Fruit fly (Drosophila melanogaster) whole organism, embryonic: ENCODE results near the gene CG12768.
A peak's percentile ranks its signal among the peaks of the same experiment; 100 is the strongest.

Source experiments
- CG11093 ChIP-seq: fragments of 200-800 bp; sonication (Bioruptor generic); IDR thresholded peaks from 3 replicates; pipeline ENCODE4 v1.3.6; 2022; ENCODE audit warnings: missing biosample characterization, missing genetic modification characterization
- CG13775 ChIP-seq: fragments of 200-800 bp; sonication (Bioruptor generic); optimal IDR thresholded peaks from 3 replicates; lab custom pipeline; 2017; ENCODE audit warnings: missing biosample characterization, mild to moderate bottlenecking, missing genetic modification characterization
- CG15269 ChIP-seq: fragments of 200-800 bp; sonication (Bioruptor generic); optimal IDR thresholded peaks from 2 replicates; lab custom pipeline; 2018; ENCODE audit warnings: missing biosample characterization, mild to moderate bottlenecking, missing genetic modification characterization, moderate library complexity
- CG1529 ChIP-seq: fragments of 200-800 bp; sonication (Bioruptor generic); optimal IDR thresholded peaks from 3 replicates; lab custom pipeline; 2018; ENCODE audit warnings: missing biosample characterization, missing genetic modification characterization
- CG1647 ChIP-seq: fragments of 200-800 bp; sonication (Bioruptor generic); optimal IDR thresholded peaks from 3 replicates; lab custom pipeline; 2016; ENCODE audit warnings: missing biosample characterization, missing genetic modification characterization
- CG17568 ChIP-seq: fragments of 200-800 bp; sonication (Bioruptor generic); optimal IDR thresholded peaks from 2 replicates; lab custom pipeline; 2018; ENCODE audit warnings: missing biosample characterization, mild to moderate bottlenecking, missing genetic modification characterization, moderate library complexity
- CG17912 ChIP-seq: fragments of 200-800 bp; sonication (Bioruptor generic); optimal IDR thresholded peaks from 2 replicates; lab custom pipeline; 2018; ENCODE audit warnings: missing biosample characterization, mild to moderate bottlenecking, missing genetic modification characterization
- CG2120 ChIP-seq: fragments of 200-800 bp; sonication (Bioruptor generic); optimal IDR thresholded peaks from 3 replicates; lab custom pipeline; 2016; ENCODE audit warnings: missing biosample characterization, missing genetic modification characterization
- CG30020 ChIP-seq: fragments of 200-800 bp; optimal IDR thresholded peaks from 2 replicates; lab custom pipeline; 2019; ENCODE audit warnings: missing biosample characterization, mild to moderate bottlenecking, missing genetic modification characterization, moderate library complexity
- CG31224 ChIP-seq: fragments of 200-800 bp; sonication (Bioruptor generic); IDR thresholded peaks from 2 replicates; pipeline ENCODE4 v1.3.6; 2022; ENCODE audit warnings: missing biosample characterization, missing genetic modification characterization
- CG32772 ChIP-seq: fragments of 200-800 bp; sonication (Bioruptor generic); IDR thresholded peaks from 2 replicates; pipeline ENCODE4 v1.3.6; 2022; ENCODE audit warnings: missing biosample characterization, missing genetic modification characterization
- CG3407 ChIP-seq: fragments of 200-800 bp; sonication (Bioruptor generic); optimal IDR thresholded peaks from 2 replicates; lab custom pipeline; 2018; ENCODE audit warnings: missing biosample characterization, mild to moderate bottlenecking, missing genetic modification characterization
- CG34224 ChIP-seq: fragments of 200-800 bp; sonication (Bioruptor generic); IDR thresholded peaks from 3 replicates; pipeline ENCODE4 v1.3.6; 2022; ENCODE audit warnings: missing biosample characterization, missing genetic modification characterization; ENCODE audit not compliant: partially characterized antibody
- CG5180 ChIP-seq: fragments of 200-800 bp; sonication (Bioruptor generic); optimal IDR thresholded peaks from 3 replicates; lab custom pipeline; 2017; ENCODE audit warnings: missing biosample characterization, missing genetic modification characterization, mild to moderate bottlenecking, moderate library complexity, missing genetic modification reagents
- CG6689 ChIP-seq: fragments of 200-800 bp; sonication (Bioruptor generic); IDR thresholded peaks from 2 replicates; pipeline ENCODE4 v1.3.6; 2022; ENCODE audit warnings: missing biosample characterization, missing genetic modification characterization
- CG7357 ChIP-seq: fragments of 200-800 bp; sonication (Bioruptor generic); IDR thresholded peaks from 3 replicates; pipeline ENCODE4 v1.3.6; 2022; ENCODE audit warnings: missing biosample characterization, missing genetic modification characterization
- CG8478 ChIP-seq: fragments of >200 bp; optimal IDR thresholded peaks from 2 replicates; lab custom pipeline; 2018
- CG9609 ChIP-seq: fragments of 200-800 bp; sonication (Bioruptor generic); optimal IDR thresholded peaks from 3 replicates; lab custom pipeline; 2016; ENCODE audit warnings: missing biosample characterization, missing genetic modification characterization
- Dek ChIP-seq: fragments of 200-800 bp; sonication (Bioruptor generic); optimal IDR thresholded peaks from 3 replicates; lab custom pipeline; 2019; ENCODE audit warnings: missing biosample characterization, mild to moderate bottlenecking, missing genetic modification characterization, moderate library complexity
- Dp ChIP-seq: fragments of 200-800 bp; sonication (Bioruptor generic); optimal IDR thresholded peaks from 2 replicates; lab custom pipeline; 2018; ENCODE audit warnings: missing biosample characterization, mild to moderate bottlenecking, missing genetic modification characterization, moderate library complexity
- ERR ChIP-seq: fragments of 200-800 bp; sonication (Bioruptor generic); optimal IDR thresholded peaks from 2 replicates; lab custom pipeline; 2016; ENCODE audit warnings: missing biosample characterization, missing genetic modification characterization
- Hr3 ChIP-seq: fragments of 200-800 bp; sonication (Bioruptor generic); optimal IDR thresholded peaks from 3 replicates; lab custom pipeline; 2016; ENCODE audit warnings: missing biosample characterization, missing genetic modification characterization
- Hr39 ChIP-seq: fragments of >200 bp; optimal IDR thresholded peaks from 2 replicates; lab custom pipeline; 2017
- Lhr ChIP-seq: fragments of 200-800 bp; sonication (Bioruptor generic); optimal IDR thresholded peaks from 3 replicates; lab custom pipeline; 2017; ENCODE audit warnings: mild to moderate bottlenecking, missing biosample characterization, missing genetic modification reagents, missing genetic modification characterization
- Oli ChIP-seq: fragments of 200-800 bp; sonication (Bioruptor generic); optimal IDR thresholded peaks from 2 replicates; lab custom pipeline; 2018; ENCODE audit warnings: missing biosample characterization, mild to moderate bottlenecking, missing genetic modification characterization, moderate library complexity
- Scr ChIP-seq: fragments of 200-800 bp; sonication (Bioruptor generic); IDR thresholded peaks from 2 replicates; pipeline ENCODE4 v1.3.6; 2022; ENCODE audit warnings: missing biosample characterization, missing genetic modification characterization; ENCODE audit not compliant: partially characterized antibody
- ap ChIP-seq: fragments of 200-800 bp; sonication (Bioruptor generic); IDR thresholded peaks from 2 replicates; pipeline ENCODE4 v1.3.6; 2022; ENCODE audit warnings: missing biosample characterization, missing genetic modification characterization
- bab2 ChIP-seq: fragments of 200-800 bp; sonication (Bioruptor generic); optimal IDR thresholded peaks from 2 replicates; lab custom pipeline; 2016; ENCODE audit warnings: missing biosample characterization, missing genetic modification characterization
- bowl ChIP-seq: fragments of 200-800 bp; sonication (Bioruptor generic); IDR thresholded peaks from 2 replicates; pipeline ENCODE4 v1.3.6; 2022; ENCODE audit warnings: missing biosample characterization, missing genetic modification characterization
- cato ChIP-seq: fragments of 200-800 bp; sonication (Bioruptor generic); optimal IDR thresholded peaks from 2 replicates; lab custom pipeline; 2016; ENCODE audit warnings: missing biosample characterization, missing genetic modification characterization, borderline replicate concordance
- chn ChIP-seq: fragments of 200-800 bp; sonication (Bioruptor generic); optimal IDR thresholded peaks from 2 replicates; lab custom pipeline; 2016; ENCODE audit warnings: missing biosample characterization, missing genetic modification characterization
- corto ChIP-seq: fragments of 200-800 bp; sonication (Bioruptor generic); optimal IDR thresholded peaks from 2 replicates; lab custom pipeline; 2016; ENCODE audit warnings: missing biosample characterization, mild to moderate bottlenecking, missing genetic modification characterization, moderate library complexity
- crc ChIP-seq: fragments of 200-800 bp; sonication (Bioruptor generic); optimal IDR thresholded peaks from 2 replicates; lab custom pipeline; 2016; ENCODE audit warnings: missing biosample characterization, missing genetic modification characterization
- cwo ChIP-seq: fragments of 200-800 bp; sonication (Bioruptor generic); optimal IDR thresholded peaks from 3 replicates; lab custom pipeline; 2017; ENCODE audit warnings: missing biosample characterization, missing genetic modification characterization, mild to moderate bottlenecking, moderate library complexity, missing genetic modification reagents
- dati ChIP-seq: fragments of 200-800 bp; sonication (Bioruptor generic); IDR thresholded peaks from 2 replicates; pipeline ENCODE4 v1.3.6; 2022; ENCODE audit warnings: missing biosample characterization, missing genetic modification characterization
- ewg ChIP-seq: fragments of 200-800 bp; sonication (Bioruptor generic); optimal IDR thresholded peaks from 3 replicates; lab custom pipeline; 2017; ENCODE audit warnings: mild to moderate bottlenecking, missing biosample characterization, missing genetic modification reagents, missing genetic modification characterization
- fru ChIP-seq: fragments of >200 bp; optimal IDR thresholded peaks from 2 replicates; lab custom pipeline; 2017
- gsb ChIP-seq: fragments of 200-800 bp; sonication (Bioruptor generic); IDR thresholded peaks from 2 replicates; pipeline ENCODE4 v1.3.6; 2022; ENCODE audit warnings: missing biosample characterization, missing genetic modification characterization
- kah ChIP-seq: fragments of 200-800 bp; sonication (Bioruptor generic); optimal IDR thresholded peaks from 2 replicates; lab custom pipeline; 2018; ENCODE audit warnings: missing biosample characterization, mild to moderate bottlenecking, missing genetic modification characterization
- maf-S ChIP-seq: fragments of 200-800 bp; sonication (Bioruptor generic); optimal IDR thresholded peaks from 2 replicates; lab custom pipeline; 2016; ENCODE audit warnings: missing biosample characterization, missing genetic modification characterization
- pb ChIP-seq: fragments of 200-800 bp; sonication (Bioruptor generic); optimal IDR thresholded peaks from 3 replicates; lab custom pipeline; 2016; ENCODE audit warnings: missing biosample characterization, missing genetic modification characterization
- prd ChIP-seq, 3 experiments: fragments of >200 bp in 2 of 3; fragments of 200-800 bp in 1 of 3; sonication (Bioruptor generic) in 1 of 3; optimal IDR thresholded peaks in 2 of 3; IDR thresholded peaks in 1 of 3; 2 replicates in 2 of 3; 3 replicates in 1 of 3; pipeline versions ENCODE4 v1.3.6 to Lab custom; 2017 to 2022; ENCODE audit warnings: missing biosample characterization in 1 of 3, missing genetic modification characterization in 1 of 3
- pros ChIP-seq: fragments of 200-800 bp; sonication (Bioruptor generic); optimal IDR thresholded peaks from 3 replicates; lab custom pipeline; 2019; ENCODE audit warnings: missing biosample characterization, mild to moderate bottlenecking, missing genetic modification characterization, moderate library complexity
- slp2 ChIP-seq: fragments of 200-800 bp; sonication (Bioruptor generic); optimal IDR thresholded peaks from 2 replicates; lab custom pipeline; 2016; ENCODE audit warnings: missing biosample characterization, missing genetic modification characterization
- so ChIP-seq: fragments of 200-800 bp; sonication (Bioruptor generic); IDR thresholded peaks from 3 replicates; pipeline ENCODE4 v1.3.6; 2022; ENCODE audit warnings: missing biosample characterization, missing genetic modification characterization
- tio ChIP-seq: fragments of 200-800 bp; sonication (Bioruptor generic); optimal IDR thresholded peaks from 2 replicates; lab custom pipeline; 2017; ENCODE audit warnings: missing biosample characterization, missing genetic modification characterization, inconsistent platforms
- tll ChIP-seq, 2 experiments: fragments of 200-800 bp in 1 of 2; fragments of >200 bp in 1 of 2; sonication (Bioruptor generic) in 1 of 2; optimal IDR thresholded peaks; 2 replicates each; lab custom pipeline; 2017 to 2019; ENCODE audit warnings: missing biosample characterization in 2 of 2, missing genetic modification characterization in 2 of 2, mild to moderate bottlenecking in 1 of 2, moderate library complexity in 1 of 2
- trem ChIP-seq: fragments of 200-800 bp; optimal IDR thresholded peaks from 3 replicates; lab custom pipeline; 2019; ENCODE audit warnings: missing biosample characterization, mild to moderate bottlenecking, missing genetic modification characterization, moderate library complexity
- ttk ChIP-seq: fragments of 200-800 bp; sonication (Bioruptor generic); IDR thresholded peaks from 2 replicates; pipeline ENCODE4 v2.1.2; 2022; ENCODE audit warnings: missing biosample characterization, missing genetic modification characterization
- tx ChIP-seq: fragments of 200-800 bp; sonication (Bioruptor generic); optimal IDR thresholded peaks from 2 replicates; lab custom pipeline; 2016; ENCODE audit warnings: missing biosample characterization, missing genetic modification characterization
- z ChIP-seq: fragments of 200-800 bp; sonication (Bioruptor generic); IDR thresholded peaks from 3 replicates; pipeline ENCODE4 v1.3.6; 2022; ENCODE audit warnings: missing biosample characterization, missing genetic modification characterization
- zfh2 ChIP-seq: fragments of 200-800 bp; sonication (Bioruptor generic); optimal IDR thresholded peaks from 2 replicates; lab custom pipeline; 2016; ENCODE audit warnings: missing biosample characterization, missing genetic modification characterization

CG12768 gene

dm6 chr3L:22865061-22865418 lies 45.3 kb upstream of the CG12768 start (continued):
- TF ChIP-seq CG31224 (GFP tag; lab: Robert Waterston, UW), result peak; percentile 27; the same call in 1 of the 2 replicates
- TF ChIP-seq prd (optimal IDR thresholded peaks at IDR 0.05; lab: Kevin White, UChicago), result no peak
- TF ChIP-seq prd (GFP tag; IDR thresholded peaks at IDR 0.05; lab: Robert Waterston, UW), result peak; percentile 57; the same call in 2 of the 3 replicates
- no peak for TF ChIP-seq dati (GFP tag; lab: Robert Waterston, UW)
- no peak for TF ChIP-seq pb
- peak; percentile 69; the same call in 1 of the 2 replicates for TF ChIP-seq CG6689
- TF ChIP-seq Hr3 (GFP tag; lab: Kevin White, UChicago), result peak; percentile 55
- no peak for TF ChIP-seq CG34224 (GFP tag; lab: Robert Waterston, UW)
- TF ChIP-seq CG5180, result peak; percentile 50
- TF ChIP-seq CG11093 (GFP tag; lab: Robert Waterston, UW), result 0 out of 3 replicates have a peak, but pooled peaks have one; percentile 34
- peak; percentile 27 for TF ChIP-seq slp2 (GFP tag; lab: Kevin White, UChicago)
- TF ChIP-seq tll (GFP tag; optimal IDR thresholded peaks at IDR 0.05; lab: Kevin White, UChicago), result no peak
- peak; percentile 30 for TF ChIP-seq kah (GFP tag; lab: Kevin White, UChicago)
- TF ChIP-seq bab2 (GFP tag; lab: Kevin White, UChicago), result peak; percentile 22
- no peak for TF ChIP-seq maf-S (GFP tag; lab: Kevin White, UChicago)
- no peak for TF ChIP-seq crc (GFP tag; lab: Kevin White, UChicago)
- peak; percentile 54 for TF ChIP-seq corto (GFP tag; lab: Kevin White, UChicago)
- no peak for TF ChIP-seq CG9609 (GFP tag; lab: Kevin White, UChicago)
- TF ChIP-seq CG7357, result no peak
- no peak for TF ChIP-seq CG17912 (GFP tag; lab: Kevin White, UChicago)
- TF ChIP-seq Dp, result no peak
- TF ChIP-seq ttk (GFP tag; lab: Robert Waterston, UW), result peak; percentile 54
- peak; percentile 54 for TF ChIP-seq CG3407
- 0 out of 3 replicates have a peak, but pooled peaks have one; percentile 41 for TF ChIP-seq so (GFP tag; lab: Robert Waterston, UW)
- TF ChIP-seq CG17568 (GFP tag; lab: Kevin White, UChicago), result peak; percentile 61
- peak; percentile 22 for TF ChIP-seq CG30020 (tag; lab: Kevin White, UChicago)
- TF ChIP-seq CG32772 (GFP tag; lab: Robert Waterston, UW), result 0 out of 2 replicates have a peak, but pooled peaks have one; percentile 31
- TF ChIP-seq trem (tag; lab: Kevin White, UChicago), result peak; percentile 7
- peak; percentile 49 for TF ChIP-seq Dek (tag; lab: Kevin White, UChicago)
- no peak for TF ChIP-seq z (GFP tag; lab: Robert Waterston, UW)
- TF ChIP-seq ap (GFP tag; lab: Robert Waterston, UW), result peak; percentile 65
- peak; percentile 49 for TF ChIP-seq cwo (GFP tag; lab: Kevin White, UChicago)
- TF ChIP-seq Oli (tag; lab: Kevin White, UChicago), result peak; percentile 84
- no peak for TF ChIP-seq ERR (GFP tag; lab: Kevin White, UChicago)
- TF ChIP-seq CG1647, result peak; percentile 26
- TF ChIP-seq CG13775, result peak; percentile 38
- TF ChIP-seq CG2120 (GFP tag; lab: Kevin White, UChicago), result peak; percentile 64
- TF ChIP-seq tio (GFP tag; lab: Kevin White, UChicago), result peak; percentile 73
- TF ChIP-seq CG8478, result no peak
- no peak for TF ChIP-seq zfh2 (GFP tag; lab: Kevin White, UChicago)
- TF ChIP-seq bowl (GFP tag; lab: Robert Waterston, UW), result no peak
- no peak for TF ChIP-seq fru (lab: Kevin White, UChicago)
- no peak for TF ChIP-seq Hr39 (lab: Kevin White, UChicago)
- no peak for TF ChIP-seq Lhr (GFP tag; lab: Kevin White, UChicago)
- no peak for TF ChIP-seq pros (GFP tag; lab: Kevin White, UChicago)
- no peak for TF ChIP-seq Scr (GFP tag; lab: Robert Waterston, UW)
- TF ChIP-seq CG1529 (GFP tag; lab: Kevin White, UChicago), result peak; percentile 27
- peak; percentile 25 for TF ChIP-seq ewg (GFP tag; lab: Kevin White, UChicago)
- peak; percentile 32 for TF ChIP-seq cato (GFP tag; lab: Kevin White, UChicago)
- TF ChIP-seq chn (GFP tag; lab: Kevin White, UChicago), result peak; percentile 8
- no peak for TF ChIP-seq tx (GFP tag; lab: Kevin White, UChicago)
- no peak for TF ChIP-seq gsb
- TF ChIP-seq CG15269, result peak; percentile 88
